Worm (Caenorhabditis elegans) whole organism, mixed stage, embryonic: Measurements from ENCODE around the gene tni-3.

Experiments
- bed-3 ChIP-seq: fragments of 200-800 bp; sonication (Bioruptor generic); optimal IDR thresholded peaks from 3 replicates; lab custom pipeline; 2018; ENCODE audit warnings: mild to moderate bottlenecking, missing genetic modification characterization, moderate library complexity, missing compliant biosample characterization
- ceh-83 ChIP-seq: fragments of 200-800 bp; sonication (Bioruptor generic); optimal IDR thresholded peaks from 2 replicates; lab custom pipeline; 2018; ENCODE audit warnings: mild to moderate bottlenecking, missing genetic modification characterization, missing compliant biosample characterization
- elt-1 ChIP-seq: sonication (generic microtip); optimal IDR thresholded peaks from 2 replicates; lab custom pipeline; 2017; ENCODE audit warnings: missing genetic modification characterization, mild to moderate bottlenecking, missing compliant biosample characterization, antibody characterized with exemption, moderate library complexity, borderline replicate concordance; ENCODE audit not compliant: insufficient read depth
- elt-3 ChIP-seq: fragments of 150-350 bp; optimal IDR thresholded peaks from 2 replicates; lab custom pipeline; 2014; ENCODE audit warnings: missing biosample characterization, missing genetic modification characterization
- flh-1 ChIP-seq: fragments of 200-800 bp; sonication (Bioruptor generic); optimal IDR thresholded peaks from 2 replicates; lab custom pipeline; 2018; ENCODE audit warnings: mild to moderate bottlenecking, missing genetic modification characterization, moderate library complexity, missing compliant biosample characterization
- lsy-2 ChIP-seq: fragments of 150-350 bp; optimal IDR thresholded peaks from 2 replicates; lab custom pipeline; 2014; ENCODE audit warnings: missing biosample characterization, missing genetic modification characterization
- mep-1 ChIP-seq: fragments of 150-350 bp; optimal IDR thresholded peaks from 2 replicates; lab custom pipeline; 2017; ENCODE audit warnings: missing biosample characterization, missing genetic modification reagents, missing genetic modification characterization, inconsistent platforms
- nhr-237 ChIP-seq: fragments of 150-350 bp; optimal IDR thresholded peaks from 2 replicates; lab custom pipeline; 2014; ENCODE audit warnings: missing biosample characterization, missing genetic modification characterization
- pha-4 ChIP-seq: fragments of 150-350 bp; optimal IDR thresholded peaks from 2 replicates; lab custom pipeline; 2018; ENCODE audit warnings: missing biosample characterization, missing genetic modification reagents, missing genetic modification characterization
- unc-62 ChIP-seq: fragments of 150-350 bp; optimal IDR thresholded peaks from 2 replicates; lab custom pipeline; 2014; ENCODE audit warnings: missing biosample characterization, missing genetic modification reagents, missing genetic modification characterization

DNA sequence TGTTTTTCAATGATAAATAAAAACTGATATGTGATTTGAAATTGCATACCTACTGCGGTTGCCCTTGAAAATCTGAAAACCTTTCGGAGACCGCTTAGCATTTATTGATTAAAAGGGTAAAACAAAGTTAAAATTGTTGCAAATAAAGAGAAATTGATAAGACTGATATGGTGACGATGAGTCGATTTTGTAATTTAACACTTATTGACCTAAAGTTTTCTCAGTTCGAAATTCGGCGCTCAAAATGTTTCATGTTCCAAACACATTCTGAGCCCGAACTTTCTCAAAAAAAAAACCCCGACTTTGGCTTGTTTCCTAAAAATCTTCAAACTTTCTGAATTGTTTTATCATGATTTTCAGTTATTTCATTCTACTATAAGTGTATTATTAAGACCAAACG lies 6.0 kb upstream of the tni-3 start, which contains the start of gene clec-40:
- TF ChIP-seq ceh-83 (GFP tag; lab: Kevin White, UChicago) (no peak), bed-3 (no peak), mep-1 (tag; lab: Kevin White, UChicago) (no peak), flh-1 (GFP tag; lab: Kevin White, UChicago) (no peak), nhr-237 (no peak), unc-62 (GFP tag; lab: Kevin White, UChicago) (no peak), lsy-2 (no peak), elt-1 (tag; lab: Kevin White, UChicago) (no peak), pha-4 (tag; lab: Kevin White, UChicago) (no peak), elt-3 (no peak)
